Worm (Caenorhabditis elegans) whole organism, L2 larva: Measurements from ENCODE around the gene C50D2.10.

Source experiments
- C34F6.9 ChIP-seq: fragments of 150-350 bp; optimal IDR thresholded peaks from 2 replicates; lab custom pipeline; 2014; ENCODE audit warnings: missing biosample characterization, missing genetic modification characterization
- Y55F3AM.14 ChIP-seq: fragments of 200-800 bp; sonication (Bioruptor generic); optimal IDR thresholded peaks from 2 replicates; lab custom pipeline; 2018; ENCODE audit warnings: mild to moderate bottlenecking, missing genetic modification characterization, missing compliant biosample characterization
- alr-1 ChIP-seq: fragments of 150-350 bp; optimal IDR thresholded peaks from 2 replicates; lab custom pipeline; 2014; ENCODE audit warnings: missing biosample characterization, missing genetic modification characterization
- ceh-16 ChIP-seq: fragments of 150-350 bp; optimal IDR thresholded peaks from 2 replicates; lab custom pipeline; 2014; ENCODE audit warnings: missing biosample characterization, missing genetic modification characterization
- dmd-4 ChIP-seq: sonication (generic microtip); optimal IDR thresholded peaks from 2 replicates; lab custom pipeline; 2017; ENCODE audit warnings: missing biosample characterization, missing genetic modification characterization
- elt-1 ChIP-seq: fragments of 150-350 bp; optimal IDR thresholded peaks from 2 replicates; lab custom pipeline; 2014; ENCODE audit warnings: missing biosample characterization, missing genetic modification characterization
- fos-1 ChIP-seq: fragments of 150-350 bp; optimal IDR thresholded peaks from 2 replicates; lab custom pipeline; 2014; ENCODE audit warnings: missing biosample characterization, missing genetic modification characterization
- gmeb-1 ChIP-seq: fragments of 150-350 bp; optimal IDR thresholded peaks from 2 replicates; lab custom pipeline; 2014; ENCODE audit warnings: missing biosample characterization, missing genetic modification characterization
- nhr-10 ChIP-seq: sonication (generic microtip); optimal IDR thresholded peaks from 2 replicates; lab custom pipeline; 2017; ENCODE audit warnings: missing biosample characterization, missing genetic modification characterization
- nhr-12 ChIP-seq: fragments of 150-350 bp; optimal IDR thresholded peaks from 2 replicates; lab custom pipeline; 2014; ENCODE audit warnings: missing biosample characterization, missing genetic modification characterization
- nhr-129 ChIP-seq: fragments of 150-350 bp; optimal IDR thresholded peaks from 2 replicates; lab custom pipeline; 2014; ENCODE audit warnings: missing biosample characterization, missing genetic modification characterization
- nhr-6 ChIP-seq: fragments of 150-350 bp; optimal IDR thresholded peaks from 2 replicates; lab custom pipeline; 2014; ENCODE audit warnings: missing biosample characterization, missing genetic modification characterization
- peb-1 ChIP-seq: fragments of 150-350 bp; optimal IDR thresholded peaks from 2 replicates; lab custom pipeline; 2014; ENCODE audit warnings: missing biosample characterization, missing genetic modification characterization
- sem-4 ChIP-seq: fragments of 150-350 bp; optimal IDR thresholded peaks from 2 replicates; lab custom pipeline; 2014; ENCODE audit warnings: missing biosample characterization, missing genetic modification reagents, missing genetic modification characterization
- sma-3 ChIP-seq: sonication (generic microtip); optimal IDR thresholded peaks from 2 replicates; lab custom pipeline; 2016; ENCODE audit warnings: missing genetic modification reagents, missing genetic modification characterization, missing compliant biosample characterization
- sma-9 ChIP-seq, 2 experiments: fragments of 150-350 bp in 1 of 2; sonication (generic microtip) in 1 of 2; optimal IDR thresholded peaks; 2 replicates each; lab custom pipeline; 2014 to 2016; ENCODE audit warnings: missing genetic modification characterization in 2 of 2, mild to moderate bottlenecking in 1 of 2, missing biosample characterization in 1 of 2, missing compliant biosample characterization in 1 of 2, missing genetic modification reagents in 1 of 2, moderate library complexity in 1 of 2
- unc-55 ChIP-seq: fragments of 150-350 bp; sonication (generic microtip); optimal IDR thresholded peaks from 3 replicates; lab custom pipeline; 2014; ENCODE audit warnings: missing biosample characterization, missing genetic modification reagents, missing genetic modification characterization
- unc-62 ChIP-seq: fragments of 150-350 bp; optimal IDR thresholded peaks from 2 replicates; lab custom pipeline; 2014; ENCODE audit warnings: missing biosample characterization, missing genetic modification reagents, missing genetic modification characterization
- ztf-1 ChIP-seq: fragments of 200-800 bp; sonication (Bioruptor generic); conservative IDR thresholded peaks from 2 replicates; pipeline ENCODE4 v1.3.6; 2022; ENCODE audit warnings: missing genetic modification characterization, missing compliant biosample characterization
- ztf-4 ChIP-seq: fragments of 150-350 bp; optimal IDR thresholded peaks from 2 replicates; lab custom pipeline; 2014; ENCODE audit warnings: missing biosample characterization, missing genetic modification characterization

The C50D2.10 gene

ce11 chrII:122008-122407, 23.1 kb downstream of the C50D2.10 start:
- TF ChIP-seq sma-3 (GFP tag; lab: Kevin White, UChicago) = peak; percentile 13
- no peak for TF ChIP-seq ztf-4
- peak; percentile 35 for TF ChIP-seq fos-1 (tag; lab: Kevin White, UChicago)
- peak; percentile 8 for TF ChIP-seq C34F6.9 (tag; lab: Kevin White, UChicago)

ce11 chrII:122494-122893, 23.6 kb downstream of the C50D2.10 start:
- TF ChIP-seq ztf-1 = no peak
- TF ChIP-seq fos-1 (tag; lab: Kevin White, UChicago) = peak; percentile 88

DNA sequence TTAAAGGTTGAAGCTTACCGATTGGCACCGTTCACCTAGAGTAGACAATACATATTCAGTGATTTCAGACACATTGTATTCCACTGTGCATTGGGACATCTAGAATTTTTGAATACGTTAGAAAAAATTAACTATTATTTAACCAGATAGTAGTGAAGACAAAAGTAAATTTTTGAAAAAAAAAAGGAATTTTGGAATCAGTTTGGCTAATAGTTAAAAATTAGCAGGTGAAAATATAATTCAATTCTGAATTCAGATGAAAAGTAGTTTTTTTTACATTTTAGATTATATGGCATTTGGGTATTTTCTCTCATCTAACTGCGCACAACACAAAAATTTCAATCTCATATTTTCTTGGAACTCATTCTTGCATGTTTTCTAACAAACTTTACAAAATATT, 26.0 kb downstream of the C50D2.10 start, which contains the start of gene nmur-2:
Gene nmur-2, minus strand, starts transcription at position 101 of the 400 bp plus-strand sequence.
- TF ChIP-seq nhr-12 (tag; lab: Kevin White, UChicago) = no peak
- TF ChIP-seq peb-1 (tag; lab: Kevin White, UChicago) = no peak
- TF ChIP-seq unc-62 (GFP tag; lab: Kevin White, UChicago) = no peak

DNA sequence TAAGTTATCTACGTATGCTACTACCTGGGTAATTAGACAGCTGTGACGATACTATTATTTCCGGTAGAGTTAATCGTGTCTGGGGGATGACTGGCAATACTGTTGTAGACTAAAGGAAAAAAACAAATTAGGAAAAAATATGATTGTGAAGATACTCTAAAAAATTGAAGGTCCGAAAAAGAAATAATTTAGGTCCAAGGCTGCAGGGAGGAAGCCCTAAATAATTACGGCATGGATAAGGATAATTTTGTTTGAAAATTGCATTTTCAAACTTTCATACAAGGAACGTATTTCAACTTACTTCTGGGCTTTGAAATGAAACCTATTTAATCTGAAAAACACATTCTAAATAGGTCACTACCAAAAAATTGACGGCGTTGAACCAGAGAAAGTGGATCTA, 30.0 kb downstream of the C50D2.10 start, which contains the start of gene srd-3:
Gene srd-3, minus strand, starts transcription at position 101 of the 400 bp plus-strand sequence.
- TF ChIP-seq elt-1 (tag; lab: Kevin White, UChicago) = no peak
- TF ChIP-seq nhr-6 (tag; lab: Kevin White, UChicago) = no peak
- TF ChIP-seq ztf-1 = no peak
- no peak for TF ChIP-seq nhr-129
- no peak for TF ChIP-seq sma-9 (GFP tag; optimal IDR thresholded peaks at IDR 0.05; lab: Kevin White, UChicago)
- no peak for TF ChIP-seq sma-9 (tag; optimal IDR thresholded peaks at IDR 0.05; lab: Kevin White, UChicago)
- no peak for TF ChIP-seq sem-4
- no peak for TF ChIP-seq nhr-10

- TF ChIP-seq gmeb-1 (tag; lab: Kevin White, UChicago) (no peak), unc-55 (GFP tag; lab: Kevin White, UChicago) (peak; percentile 50)
- TF ChIP-seq, all 48 proteins: peak for 1
Measured at ce11 chrII:129770-130169, 30.8 kb downstream of the C50D2.10 start.

ce11 chrII:133548-134275, 34.8 kb downstream of the C50D2.10 start, which contains the start of gene cwn-1:
Gene cwn-1, minus strand, starts transcription at chrII:133598.
- TF ChIP-seq ceh-16 (tag; lab: Kevin White, UChicago) (no peak), nhr-10 (no peak)

DNA sequence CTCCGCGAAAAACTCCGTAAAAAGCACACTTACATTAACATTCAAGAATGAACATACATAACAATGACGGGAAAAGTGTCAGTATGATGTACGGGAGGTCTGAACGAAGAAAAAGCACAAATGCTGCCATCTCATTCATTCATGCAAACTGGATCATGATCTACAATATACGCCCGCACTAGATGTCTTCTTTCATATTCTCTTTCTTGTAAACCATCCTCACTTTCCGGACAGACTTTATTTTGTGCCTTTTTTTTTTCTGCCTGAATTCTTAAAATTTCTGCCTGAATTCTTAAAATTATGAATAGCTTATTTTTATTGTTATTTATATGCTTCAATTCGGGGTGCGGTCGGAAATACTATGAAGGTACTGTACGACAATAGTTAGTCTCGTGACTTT, 36.2 kb downstream of the C50D2.10 start, which contains the start of gene K10B4.1:
Gene K10B4.1, plus strand, starts transcription at position 301 of the 400 bp plus-strand sequence.
- no peak for TF ChIP-seq dmd-4 (tag; lab: Kevin White, UChicago)
- TF ChIP-seq alr-1 (tag; lab: Kevin White, UChicago) = no peak
- no peak for TF ChIP-seq nhr-129
- no peak for TF ChIP-seq nhr-10
- TF ChIP-seq, all 48 proteins: peak for 0

ce11 chrII:146933-147332, 48.0 kb downstream of the C50D2.10 start, which contains the start of gene T25D3.4:
Gene T25D3.4, plus strand, starts transcription at chrII:147233.
- TF ChIP-seq unc-55 (GFP tag; lab: Kevin White, UChicago) (peak; percentile 14), Y55F3AM.14 (no peak)
